Worm (Caenorhabditis elegans): ENCODE measurements around the gene rab-37.

The rab-37 gene

ce11 chrX:4208495-4208894 lies 27.2 kb downstream of the rab-37 start (continued):
- TF ChIP-seq nhr-6 (tag; optimal IDR thresholded peaks at IDR 0.05) (no peak), lim-7 (GFP tag; IDR thresholded peaks at IDR 0.05) (no peak), Y75B8A.6 (GFP tag; IDR thresholded peaks at IDR 0.05) (no peak), mxl-3 (GFP tag; optimal IDR thresholded peaks at IDR 0.05) (peak; percentile 21), nhr-111 (GFP tag; optimal IDR thresholded peaks at IDR 0.05) (no peak), daf-16 (GFP tag; optimal IDR thresholded peaks at IDR 0.05) (no peak), daf-16 (tag; optimal IDR thresholded peaks at IDR 0.05) (peak; percentile 61), hmg-1.1 (GFP tag; IDR thresholded peaks at IDR 0.05) (peak; percentile 76), mdl-1 (tag; optimal IDR thresholded peaks at IDR 0.05) (peak in 1 of 2 experiments; percentile 29), daf-19 (GFP tag; conservative IDR thresholded peaks at IDR 0.05) (no peak), jun-1 (tag; optimal IDR thresholded peaks at IDR 0.05) (peak; percentile 54), nhr-42 (GFP tag; IDR thresholded peaks at IDR 0.05) (peak; percentile 93), R02D3.7 (tag; optimal IDR thresholded peaks at IDR 0.05) (no peak), daf-8 (GFP tag; IDR thresholded peaks at IDR 0.05) (no peak), ces-1 (GFP tag; optimal IDR thresholded peaks at IDR 0.05) (no peak), daf-12 (tag; optimal IDR thresholded peaks at IDR 0.05) (no peak), zfp-2 (tag; optimal IDR thresholded peaks at IDR 0.05) (no peak), cey-2 (tag; optimal IDR thresholded peaks at IDR 0.05; ENCODE audit: borderline replicate concordance, insufficient read depth) (no peak), snpc-1.2 (GFP tag; IDR thresholded peaks at IDR 0.05) (no peak), madf-5 (GFP tag; IDR thresholded peaks at IDR 0.05) (0 out of 4 replicates have a peak, but pooled peaks of 1 of the 2 experiments have one; percentile 48), unc-39 (tag; optimal IDR thresholded peaks at IDR 0.05) (no peak), F10B5.3 (tag; optimal IDR thresholded peaks at IDR 0.05) (no peak), F37D6.2 (tag; optimal IDR thresholded peaks at IDR 0.05) (no peak), hlh-30 (tag; optimal IDR thresholded peaks at IDR 0.05; ENCODE audit: insufficient read depth) (peak; percentile 43), ceh-44 (GFP tag; IDR thresholded peaks at IDR 0.05) (no peak), lsy-2 (tag; optimal IDR thresholded peaks at IDR 0.05) (peak in 1 of 2 experiments; percentile 68), lin-13 (GFP tag; optimal IDR thresholded peaks at IDR 0.05) (no peak), nhr-76 (tag; optimal IDR thresholded peaks at IDR 0.05) (no peak), zag-1 (tag; optimal IDR thresholded peaks at IDR 0.05) (no peak), ceh-62 (tag; optimal IDR thresholded peaks at IDR 0.05) (no peak), F26F4.8 (GFP tag; conservative IDR thresholded peaks at IDR 0.05) (no peak), zip-11 (GFP tag; IDR thresholded peaks at IDR 0.05) (no peak), D1046.2 (GFP tag; IDR thresholded peaks at IDR 0.05) (no peak), nhr-11 (tag; optimal IDR thresholded peaks at IDR 0.05) (peak; percentile 77), saeg-2 (GFP tag; IDR thresholded peaks at IDR 0.05) (peak; percentile 83), arid-1 (GFP tag; conservative IDR thresholded peaks at IDR 0.05) (0 out of 2 replicates have a peak, but pooled peaks have one; percentile 20), nhr-25 (tag; optimal IDR thresholded peaks at IDR 0.05; ENCODE audit: borderline replicate concordance, insufficient read depth) (no peak), nhr-28 (tag; optimal IDR thresholded peaks at IDR 0.05) (peak; percentile 69), tra-1 (GFP tag; IDR thresholded peaks at IDR 0.05) (0 out of 2 replicates have a peak, but pooled peaks have one; percentile 18), nhr-48 (tag; optimal IDR thresholded peaks at IDR 0.05) (no peak), hif-1 (tag; optimal IDR thresholded peaks at IDR 0.05) (no peak), ztf-7 (tag; optimal IDR thresholded peaks at IDR 0.05) (peak; percentile 53), dve-1 (tag; optimal IDR thresholded peaks at IDR 0.05; ENCODE audit: insufficient read depth) (peak; percentile 85), zip-2 (tag; optimal IDR thresholded peaks at IDR 0.05) (peak; percentile 29), lir-3 (tag; optimal IDR thresholded peaks at IDR 0.05) (no peak), sdz-12 (GFP tag; optimal IDR thresholded peaks at IDR 0.05) (no peak), spr-3 (GFP tag; optimal IDR thresholded peaks at IDR 0.05) (no peak), skn-1 (tag; optimal IDR thresholded peaks at IDR 0.05) (no peak), ama-1 (optimal IDR thresholded peaks at IDR 0.05) (no peak), F44E2.7 (GFP tag; IDR thresholded peaks at IDR 0.05) (no peak), Y48G9A.11 (GFP tag; IDR thresholded peaks at IDR 0.05) (no peak), fkh-10 (GFP tag; optimal IDR thresholded peaks at IDR 0.05) (no peak)
